Worm (Caenorhabditis elegans) whole organism, L1 larva: ENCODE measurements around the gene F53F4.2.

Experiments used
- alr-1 ChIP-seq: fragments of 200-800 bp; sonication (Bioruptor generic); optimal IDR thresholded peaks from 2 replicates; lab custom pipeline; 2018; ENCODE audit warnings: borderline replicate concordance, mild to moderate bottlenecking, missing genetic modification characterization, missing compliant biosample characterization
- blmp-1 ChIP-seq: fragments of 150-350 bp; optimal IDR thresholded peaks from 2 replicates; lab custom pipeline; 2014; ENCODE audit warnings: missing biosample characterization, missing genetic modification characterization
- efl-1 ChIP-seq, 4 experiments: fragments of 150-350 bp; optimal IDR thresholded peaks in 3 of 4; peaks in 1 of 4; 1 replicate in 1 of 4; 2 replicates in 3 of 4; lab custom pipeline; 2014; ENCODE audit warnings: missing biosample characterization in 2 of 4, missing genetic modification characterization in 2 of 4, missing genetic modification reagents in 2 of 4
- elt-2 ChIP-seq: sonication (generic microtip); optimal IDR thresholded peaks from 2 replicates; lab custom pipeline; 2016; ENCODE audit warnings: missing genetic modification characterization, mild to moderate bottlenecking, inconsistent platforms, missing compliant biosample characterization, missing genetic modification reagents
- elt-3 ChIP-seq, 6 experiments: fragments of 150-350 bp in 1 of 6; sonication (generic microtip); optimal IDR thresholded peaks; 2 replicates each; lab custom pipeline; 2017 to 2018; ENCODE audit warnings: missing biosample characterization in 6 of 6, missing genetic modification characterization in 6 of 6, inconsistent platforms in 1 of 6
- lin-14 ChIP-seq: fragments of 200-800 bp; sonication (Bioruptor generic); optimal IDR thresholded peaks from 2 replicates; lab custom pipeline; 2018; ENCODE audit warnings: mild to moderate bottlenecking, missing genetic modification characterization, moderate library complexity, missing compliant biosample characterization
- nhr-19 ChIP-seq: fragments of 200-800 bp; sonication (Bioruptor generic); conservative IDR thresholded peaks from 2 replicates; pipeline ENCODE4 v1.3.6; 2022; ENCODE audit warnings: missing genetic modification characterization, missing compliant biosample characterization
- rnt-1 ChIP-seq: sonication (generic microtip); optimal IDR thresholded peaks from 2 replicates; lab custom pipeline; 2016; ENCODE audit warnings: mild to moderate bottlenecking, missing genetic modification characterization, moderate library complexity, missing compliant biosample characterization
- snu-23 ChIP-seq: sonication (generic microtip); optimal IDR thresholded peaks from 2 replicates; lab custom pipeline; 2016; ENCODE audit warnings: missing genetic modification characterization, missing compliant biosample characterization
- sox-4 ChIP-seq: sonication (generic microtip); optimal IDR thresholded peaks from 2 replicates; lab custom pipeline; 2016; ENCODE audit warnings: missing genetic modification characterization, missing compliant biosample characterization
- unc-30 ChIP-seq: sonication (generic microtip); optimal IDR thresholded peaks from 2 replicates; lab custom pipeline; 2017; ENCODE audit warnings: missing biosample characterization, missing genetic modification characterization
- unc-86 ChIP-seq: sonication (generic microtip); optimal IDR thresholded peaks from 2 replicates; lab custom pipeline; 2016; ENCODE audit warnings: missing genetic modification characterization, missing compliant biosample characterization
- unc-98 ChIP-seq: fragments of 200-800 bp; sonication (Bioruptor generic); IDR thresholded peaks from 2 replicates; pipeline ENCODE4 v1.3.6; 2022; ENCODE audit warnings: missing genetic modification characterization, missing compliant biosample characterization

The F53F4.2 gene

DNA sequence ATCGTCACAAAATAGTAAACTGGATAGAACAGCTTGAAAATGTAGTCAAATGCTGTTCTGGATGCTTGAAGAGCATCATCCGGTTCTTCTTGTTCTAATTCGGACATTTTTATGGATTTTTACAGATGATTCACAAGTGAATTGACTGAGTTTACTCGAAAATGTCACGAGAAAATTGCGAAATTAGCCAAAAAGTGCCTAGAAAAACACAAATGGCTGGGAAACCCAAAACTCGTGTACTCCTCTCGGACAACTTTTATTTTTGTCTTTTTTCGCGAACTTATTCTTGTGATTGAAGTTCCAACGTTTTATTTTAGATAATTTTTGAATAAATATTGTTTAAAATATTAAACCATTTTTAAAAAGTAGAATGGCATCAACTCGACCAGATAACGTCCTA, 37.8 kb downstream of the F53F4.2 start, which contains the start of the genes C56A3.4 and C56A3.5 (continued):
- peak; percentile 27 for TF ChIP-seq unc-86 (tag; lab: Kevin White, UChicago)
- peak; percentile 70 for TF ChIP-seq lin-14 (GFP tag; lab: Kevin White, UChicago)
- TF ChIP-seq efl-1 (optimal IDR thresholded peaks at IDR 0.05; lab: Kevin White, UChicago) = peak; percentile 69 to 75
- TF ChIP-seq efl-1 (GFP tag; optimal IDR thresholded peaks at IDR 0.05 in 1 of 2; lab: Kevin White, UChicago) = peak; percentile 81 to 96
- TF ChIP-seq nhr-19 (GFP tag; lab: Robert Waterston, UW) = peak; percentile 65
- peak; percentile 62 for TF ChIP-seq snu-23 (GFP tag; lab: Kevin White, UChicago)
- TF ChIP-seq alr-1 (tag; lab: Kevin White, UChicago) = no peak
- TF ChIP-seq unc-98 = peak; percentile 24; the same call in 1 of the 2 replicates
- peak; percentile 32 for TF ChIP-seq elt-2
- peak; percentile 38 for TF ChIP-seq sox-4
- TF ChIP-seq rnt-1 (tag; lab: Kevin White, UChicago) = peak; percentile 94
- TF ChIP-seq elt-3 (tag; optimal IDR thresholded peaks at IDR 0.05; lab: Kevin White, UChicago) = peak in 1 of 6 experiments; percentile 9
- TF ChIP-seq unc-30 = no peak
- TF ChIP-seq blmp-1 (tag; lab: Kevin White, UChicago) = peak; percentile 20
